Fruit fly (Drosophila melanogaster): Measurements from ENCODE around the gene CG3097.

CG3097 gene

DNA sequence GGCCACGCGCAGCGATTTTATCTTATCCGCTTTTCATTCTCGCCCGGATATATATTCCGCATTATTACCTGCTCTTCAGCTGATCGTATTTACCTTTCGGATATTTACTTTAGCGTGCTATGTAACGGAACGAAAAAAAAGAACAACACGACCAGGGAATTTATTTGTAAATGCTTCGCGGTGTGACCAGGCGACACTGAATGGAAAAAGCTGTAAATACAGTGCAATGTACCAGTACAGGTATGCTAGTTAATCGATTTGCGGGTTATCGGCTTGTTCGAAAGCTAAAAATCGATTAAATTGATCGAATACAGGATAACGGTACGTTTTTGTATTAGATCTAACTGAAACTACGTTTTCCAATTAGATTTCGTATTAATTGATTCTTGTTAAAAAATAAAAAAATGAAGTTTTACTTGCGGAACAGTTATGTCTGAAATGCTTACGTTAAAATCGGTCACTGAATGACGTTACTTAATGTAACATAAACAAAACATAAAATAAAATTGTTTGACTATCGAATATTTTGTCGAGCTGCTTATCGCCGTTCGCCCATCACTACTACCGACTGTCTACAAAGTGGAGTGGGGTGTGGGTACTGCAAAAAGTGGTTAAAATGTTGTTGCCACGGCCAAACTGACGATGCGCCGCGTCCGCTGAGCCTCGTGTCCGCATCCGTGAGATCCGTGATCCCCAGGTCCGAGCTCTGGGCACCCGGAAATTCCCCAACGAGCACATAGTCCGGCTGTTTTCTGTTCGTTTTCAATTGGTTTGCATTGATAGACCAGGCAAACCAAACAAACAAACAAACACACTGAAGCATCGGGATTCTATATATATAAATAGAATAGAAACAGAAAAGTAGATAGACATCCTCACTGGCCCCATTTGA lies 6.3 kb downstream of the CG3097 start, which contains the start of the genes MAPk-Ak2 and CG42699:
TSS of gene MAPk-Ak2 (minus strand) at position 203 of the 892 bp plus-strand sequence.
TSS of gene CG42699 (plus strand) at position 553 of the 892 bp plus-strand sequence.
- TF ChIP-seq CG14655 (GFP tag; optimal IDR thresholded peaks at IDR 0.05) = no peak
- TF ChIP-seq rn (GFP tag; IDR thresholded peaks at IDR 0.05) = no peak
- TF ChIP-seq CG8159 (tag; optimal IDR thresholded peaks at IDR 0.05) = peak; percentile 29
- no peak for TF ChIP-seq D1 (tag; optimal IDR thresholded peaks at IDR 0.05)
- TF ChIP-seq CG8301 (tag; optimal IDR thresholded peaks at IDR 0.05) = peak; percentile 6
- TF ChIP-seq CG15710 (tag; optimal IDR thresholded peaks at IDR 0.05) = peak; percentile 31
- TF ChIP-seq Pif1B (GFP tag; optimal IDR thresholded peaks at IDR 0.05) = peak; percentile 8
- TF ChIP-seq Pif1A (GFP tag; optimal IDR thresholded peaks at IDR 0.05) = peak; percentile 77
- TF ChIP-seq CG4496 (GFP tag; IDR thresholded peaks at IDR 0.05) = no peak
- TF ChIP-seq Snoo (tag; optimal IDR thresholded peaks at IDR 0.05) = peak; percentile 17
- 0 out of 2 replicates have a peak, but pooled peaks have one; percentile 28 for TF ChIP-seq CG12605 (GFP tag; IDR thresholded peaks at IDR 0.05)
- TF ChIP-seq CG34367 (tag; optimal IDR thresholded peaks at IDR 0.05) = peak; percentile 45
- peak; percentile 42 for TF ChIP-seq EcR (GFP tag; optimal IDR thresholded peaks at IDR 0.05)
- TF ChIP-seq CG10348 (GFP tag; IDR thresholded peaks at IDR 0.05) = no peak
- no peak for TF ChIP-seq CG9948 (tag; optimal IDR thresholded peaks at IDR 0.05)
- no peak; the same call in 2 of the 3 replicates for TF ChIP-seq fd96Ca (GFP tag; IDR thresholded peaks at IDR 0.05)
- peak; percentile 34 for TF ChIP-seq Ets98B (GFP tag; IDR thresholded peaks at IDR 0.05)
- TF ChIP-seq CG32121 (GFP tag; IDR thresholded peaks at IDR 0.05) = 0 out of 2 replicates have a peak, but pooled peaks have one; percentile 9
- TF ChIP-seq CG13204 (GFP tag; optimal IDR thresholded peaks at IDR 0.05) = peak; percentile 24
- peak; percentile 65 for TF ChIP-seq gl (tag; optimal IDR thresholded peaks at IDR 0.05)
- TF ChIP-seq CG17806 (tag; optimal IDR thresholded peaks at IDR 0.05) = peak; percentile 18

DNA sequence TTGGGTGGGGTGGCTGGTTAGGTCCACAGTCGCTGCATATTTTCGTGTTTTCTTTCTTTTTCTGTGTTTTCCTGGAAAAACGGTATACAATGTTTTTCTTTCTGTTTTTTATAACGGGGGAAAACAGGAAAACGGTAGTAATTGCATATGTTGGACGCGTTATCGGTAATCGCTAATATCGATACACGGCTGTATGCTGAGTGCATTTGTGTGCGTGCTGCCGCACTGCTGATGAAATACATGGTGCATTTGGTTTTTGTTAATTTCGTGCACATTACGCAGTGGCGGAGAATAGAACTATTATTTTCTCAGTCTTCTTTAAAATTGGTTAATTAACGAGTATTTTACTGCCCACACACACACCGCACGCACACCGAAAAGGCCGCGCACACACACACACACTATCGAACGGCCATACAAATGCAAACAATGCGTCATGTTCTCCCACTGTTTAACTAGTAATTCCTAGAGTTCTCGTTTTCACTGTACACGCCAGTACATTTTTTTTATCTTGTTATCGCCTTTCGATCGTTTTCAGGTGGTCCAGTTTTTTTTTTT lies 7.1 kb downstream of the CG3097 start:
- TF ChIP-seq Pif1A (GFP tag; optimal IDR thresholded peaks at IDR 0.05) (no peak), Ets98B (GFP tag; IDR thresholded peaks at IDR 0.05) (0 out of 2 replicates have a peak, but pooled peaks have one; percentile 5), CG4496 (GFP tag; IDR thresholded peaks at IDR 0.05) (peak; percentile 46; the same call in 1 of the 3 replicates), EcR (GFP tag; optimal IDR thresholded peaks at IDR 0.05) (no peak)

dm6 chrX:5756146-5756545 lies 14.4 kb downstream of the CG3097 start:
- no peak for TF ChIP-seq CG9948 (tag; optimal IDR thresholded peaks at IDR 0.05)
- TF ChIP-seq CG8301 (tag; optimal IDR thresholded peaks at IDR 0.05) = no peak
- TF ChIP-seq Ets98B (GFP tag; IDR thresholded peaks at IDR 0.05) = no peak
- no peak for TF ChIP-seq CG10348 (GFP tag; IDR thresholded peaks at IDR 0.05)
- TF ChIP-seq CG17806 (tag; optimal IDR thresholded peaks at IDR 0.05) = no peak
- TF ChIP-seq CG8159 (tag; optimal IDR thresholded peaks at IDR 0.05) = no peak

DNA sequence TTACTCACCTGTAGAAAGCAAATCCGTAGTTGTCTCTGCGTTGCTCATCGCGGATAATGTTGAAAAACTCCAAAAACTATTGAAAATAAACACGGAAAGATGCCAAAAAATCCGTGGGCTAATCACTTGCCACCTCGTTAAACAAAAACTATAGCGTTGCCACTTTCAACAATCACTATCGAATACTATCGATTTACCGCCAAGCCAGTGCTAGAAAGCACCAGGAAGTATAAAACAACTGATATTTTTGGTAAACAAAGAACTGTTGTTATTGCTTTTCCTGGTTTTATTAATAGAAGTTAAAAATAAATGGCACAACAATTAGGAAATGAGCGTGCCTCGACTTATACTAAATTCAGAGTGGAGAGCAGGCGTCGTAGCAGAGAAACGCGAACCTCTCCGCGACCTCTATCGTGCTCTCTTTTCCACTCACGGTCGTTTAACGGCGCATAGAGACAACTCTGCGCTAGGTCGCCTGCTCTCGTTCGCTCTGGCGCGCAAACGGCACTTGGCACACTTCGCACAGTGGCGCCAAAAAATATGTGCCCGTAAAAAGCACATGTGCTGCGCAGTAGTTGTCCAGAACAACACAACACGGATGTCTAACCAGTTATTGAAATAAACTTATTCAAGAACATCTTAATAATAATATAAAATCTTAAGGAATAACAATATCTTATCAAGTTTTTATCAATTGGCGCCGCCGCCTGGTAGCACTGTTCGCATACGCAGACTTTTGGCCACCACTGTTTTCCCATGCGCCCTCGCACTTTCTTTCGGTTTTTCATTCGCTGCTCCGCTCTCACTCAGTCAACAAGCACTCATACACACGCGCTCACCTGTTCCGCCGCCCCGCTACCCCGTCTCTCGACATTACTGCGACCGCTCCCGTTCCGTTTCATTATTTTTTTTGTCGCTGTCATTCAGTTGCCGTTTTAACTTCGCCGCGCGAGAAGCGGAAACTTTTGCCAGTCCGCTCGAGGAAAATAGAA lies 15.4 kb downstream of the CG3097 start, which contains the start of the genes lin-52 and CG15771:
TSS of gene lin-52 (minus strand) at position 122 of the 992 bp plus-strand sequence.
TSS of gene CG15771 (plus strand) at position 738 of the 992 bp plus-strand sequence.
- TF ChIP-seq rn (GFP tag; IDR thresholded peaks at IDR 0.05) (peak; percentile 77), CG15710 (tag; optimal IDR thresholded peaks at IDR 0.05) (peak; percentile 95), CG4496 (GFP tag; IDR thresholded peaks at IDR 0.05) (peak; percentile 95), EcR (GFP tag; optimal IDR thresholded peaks at IDR 0.05) (peak; percentile 59), fd96Ca (GFP tag; IDR thresholded peaks at IDR 0.05) (peak; percentile 97), CG8301 (tag; optimal IDR thresholded peaks at IDR 0.05) (peak; percentile 96), Ets98B (GFP tag; IDR thresholded peaks at IDR 0.05) (peak; percentile 92), gl (tag; optimal IDR thresholded peaks at IDR 0.05) (peak; percentile 90), CG14655 (GFP tag; optimal IDR thresholded peaks at IDR 0.05) (peak; percentile 97), CG8159 (tag; optimal IDR thresholded peaks at IDR 0.05) (peak; percentile 96), CG9948 (tag; optimal IDR thresholded peaks at IDR 0.05) (peak; percentile 94), CG34367 (tag; optimal IDR thresholded peaks at IDR 0.05) (peak; percentile 92), CG17806 (tag; optimal IDR thresholded peaks at IDR 0.05) (peak; percentile 91), CG32121 (GFP tag; IDR thresholded peaks at IDR 0.05) (peak; percentile 97), Pif1A (GFP tag; optimal IDR thresholded peaks at IDR 0.05) (peak; percentile 95), Pif1B (GFP tag; optimal IDR thresholded peaks at IDR 0.05) (peak; percentile 94), D1 (tag; optimal IDR thresholded peaks at IDR 0.05) (no peak), CG13204 (GFP tag; optimal IDR thresholded peaks at IDR 0.05) (peak; percentile 100), Snoo (tag; optimal IDR thresholded peaks at IDR 0.05) (peak; percentile 97), CG12605 (GFP tag; IDR thresholded peaks at IDR 0.05) (peak; percentile 90), CG10348 (GFP tag; IDR thresholded peaks at IDR 0.05) (peak; percentile 87)

dm6 chrX:5752838-5753237 lies 17.7 kb downstream of the CG3097 start:
- TF ChIP-seq CG14655 (GFP tag; optimal IDR thresholded peaks at IDR 0.05) (no peak), Pif1B (GFP tag; optimal IDR thresholded peaks at IDR 0.05) (no peak), EcR (GFP tag; optimal IDR thresholded peaks at IDR 0.05) (no peak), D1 (tag; optimal IDR thresholded peaks at IDR 0.05) (no peak), rn (GFP tag; IDR thresholded peaks at IDR 0.05) (no peak), CG8159 (tag; optimal IDR thresholded peaks at IDR 0.05) (no peak), CG32121 (GFP tag; IDR thresholded peaks at IDR 0.05) (no peak), fd96Ca (GFP tag; IDR thresholded peaks at IDR 0.05) (no peak), CG34367 (tag; optimal IDR thresholded peaks at IDR 0.05) (no peak), CG4496 (GFP tag; IDR thresholded peaks at IDR 0.05) (no peak), CG17806 (tag; optimal IDR thresholded peaks at IDR 0.05) (no peak), CG15710 (tag; optimal IDR thresholded peaks at IDR 0.05) (no peak), CG13204 (GFP tag; optimal IDR thresholded peaks at IDR 0.05) (no peak), Snoo (tag; optimal IDR thresholded peaks at IDR 0.05) (no peak)
